Worm (Caenorhabditis elegans) whole organism, L1 larva: ENCODE results near the gene srbc-33.

Experiments used
- ama-1 ChIP-seq: fragments of 150-350 bp; optimal IDR thresholded peaks from 2 replicates; lab custom pipeline; 2014
- blmp-1 ChIP-seq: fragments of 150-350 bp; optimal IDR thresholded peaks from 2 replicates; lab custom pipeline; 2014; ENCODE audit warnings: missing biosample characterization, missing genetic modification characterization
- egl-27 ChIP-seq, 2 experiments: fragments of 150-350 bp in 1 of 2; sonication (generic microtip); optimal IDR thresholded peaks; 3 replicates each; lab custom pipeline; 2017 to 2018; ENCODE audit warnings: missing biosample characterization in 2 of 2, missing genetic modification characterization in 2 of 2, missing genetic modification reagents in 2 of 2
- elt-2 ChIP-seq: sonication (generic microtip); optimal IDR thresholded peaks from 2 replicates; lab custom pipeline; 2016; ENCODE audit warnings: missing genetic modification characterization, mild to moderate bottlenecking, inconsistent platforms, missing compliant biosample characterization, missing genetic modification reagents
- lin-15B ChIP-seq: fragments of 150-350 bp; sonication (generic microtip); optimal IDR thresholded peaks from 3 replicates; lab custom pipeline; 2014; ENCODE audit warnings: missing biosample characterization, missing genetic modification characterization
- lin-39 ChIP-seq: fragments of 150-350 bp; optimal IDR thresholded peaks from 2 replicates; lab custom pipeline; 2014; ENCODE audit warnings: missing biosample characterization, missing genetic modification reagents, missing genetic modification characterization
- lsy-2 ChIP-seq, 2 experiments: fragments of 150-350 bp; optimal IDR thresholded peaks; 2 replicates each; lab custom pipeline; 2014; ENCODE audit warnings: missing biosample characterization in 2 of 2, missing genetic modification characterization in 2 of 2
- nhr-11 ChIP-seq: fragments of 150-350 bp; optimal IDR thresholded peaks from 2 replicates; lab custom pipeline; 2014; ENCODE audit warnings: missing biosample characterization, missing genetic modification characterization
- nhr-237 ChIP-seq: fragments of 150-350 bp; optimal IDR thresholded peaks from 2 replicates; lab custom pipeline; 2014; ENCODE audit warnings: missing biosample characterization, missing genetic modification characterization
- pag-3 ChIP-seq: sonication (generic microtip); optimal IDR thresholded peaks from 2 replicates; lab custom pipeline; 2017; ENCODE audit warnings: missing genetic modification characterization, mild to moderate bottlenecking, missing compliant biosample characterization, antibody characterized with exemption, borderline replicate concordance; ENCODE audit not compliant: insufficient read depth
- snpc-4 ChIP-seq: fragments of 150-350 bp; optimal IDR thresholded peaks from 2 replicates; lab custom pipeline; 2014; ENCODE audit warnings: missing biosample characterization, missing genetic modification characterization
- tbx-2 ChIP-seq: sonication (generic microtip); optimal IDR thresholded peaks from 2 replicates; lab custom pipeline; 2016; ENCODE audit warnings: missing genetic modification characterization, missing compliant biosample characterization
- unc-98 ChIP-seq: fragments of 200-800 bp; sonication (Bioruptor generic); IDR thresholded peaks from 2 replicates; pipeline ENCODE4 v1.3.6; 2022; ENCODE audit warnings: missing genetic modification characterization, missing compliant biosample characterization
- zip-4 ChIP-seq: fragments of 200-800 bp; sonication (Bioruptor generic); optimal IDR thresholded peaks from 2 replicates; lab custom pipeline; 2018; ENCODE audit warnings: mild to moderate bottlenecking, missing genetic modification characterization, moderate library complexity, missing compliant biosample characterization

- TF ChIP-seq nhr-11 (tag; lab: Kevin White, UChicago) (no peak), snpc-4 (tag; lab: Kevin White, UChicago) (no peak), lsy-2 (tag; optimal IDR thresholded peaks at IDR 0.05; lab: Kevin White, UChicago) (no peak), nhr-237 (no peak), unc-98 (no peak), zip-4 (GFP tag; lab: Kevin White, UChicago) (no peak), lin-39 (tag; lab: Kevin White, UChicago) (no peak), elt-2 (no peak), pag-3 (tag; lab: Kevin White, UChicago) (no peak), ama-1 (lab: Kevin White, UChicago) (no peak), lin-15B (tag; lab: Kevin White, UChicago) (no peak), blmp-1 (no peak), egl-27 (tag; optimal IDR thresholded peaks at IDR 0.05; lab: Kevin White, UChicago) (no peak), tbx-2 (tag; lab: Kevin White, UChicago) (no peak)
Observed at ce11 chrV:3451646-3452045, 33.0 kb downstream of the srbc-33 start.
